Worm (Caenorhabditis elegans) whole organism, young adult: ENCODE data around the gene Y73C8B.3.

Experiments used
- F33H1.4 ChIP-seq: fragments of 200-800 bp; sonication (Bioruptor generic); IDR thresholded peaks from 2 replicates; pipeline ENCODE4 v1.3.6; 2022; ENCODE audit warnings: missing genetic modification reagents, missing genetic modification characterization, missing compliant biosample characterization
- ama-1 ChIP-seq, 3 experiments: fragments of 150-350 bp in 1 of 3; sonication (generic microtip) in 2 of 3; optimal IDR thresholded peaks; 2 replicates each; lab custom pipeline; 2014 to 2018; ENCODE audit warnings: missing biosample characterization in 2 of 3, missing genetic modification characterization in 2 of 3, missing genetic modification reagents in 2 of 3

- TF ChIP-seq F33H1.4 (GFP tag; lab: Robert Waterston, UW) (no peak), ama-1 (optimal IDR thresholded peaks at IDR 0.05; lab: Kevin White, UChicago) (no peak), ama-1 (GFP tag; optimal IDR thresholded peaks at IDR 0.05; lab: Kevin White, UChicago) (no peak)
Measured at ce11 chrV:3156786-3157185, 36.3 kb downstream of the Y73C8B.3 start, which contains the start of gene exh-1.
